Worm (Caenorhabditis elegans): ENCODE measurements around the gene B0432.7.

Gene B0432.7

DNA sequence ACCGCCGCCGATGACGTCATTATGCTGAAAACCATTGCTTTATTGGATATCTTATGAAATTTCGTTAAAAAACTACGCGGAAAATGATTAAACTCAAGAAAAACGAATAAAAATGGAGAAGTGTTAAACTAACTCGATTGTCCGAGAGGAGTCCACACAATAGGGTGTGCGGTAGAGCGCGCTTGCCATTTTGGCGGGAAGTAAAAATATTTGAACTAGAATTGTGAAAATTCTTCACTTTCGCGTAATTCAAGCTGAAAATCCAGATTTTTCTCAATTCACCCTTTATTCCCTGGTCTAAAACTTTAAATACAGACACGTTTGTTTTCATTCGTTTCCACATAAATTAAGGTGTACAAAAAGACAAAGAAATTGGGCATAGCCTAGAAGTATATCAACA lies 57.2 kb downstream of the B0432.7 start, which contains the start of gene F48A11.4 (continued):
- TF ChIP-seq ceh-8 (GFP tag; optimal IDR thresholded peaks at IDR 0.05) (peak; percentile 90), skn-1 (tag; optimal IDR thresholded peaks at IDR 0.05) (peak; percentile 95), nhr-85 (tag) (peak; percentile 96), fkh-10 (GFP tag; optimal IDR thresholded peaks at IDR 0.05) (peak; percentile 78), mdl-1 (tag; optimal IDR thresholded peaks at IDR 0.05) (peak in 1 of 2 experiments; percentile 85), unc-30 (tag; optimal IDR thresholded peaks at IDR 0.05) (peak; percentile 17), lir-3 (tag; optimal IDR thresholded peaks at IDR 0.05; ENCODE audit: poor library complexity) (peak; percentile 85), hlh-17 (GFP tag; optimal IDR thresholded peaks at IDR 0.05; ENCODE audit: borderline replicate concordance) (no peak), zag-1 (tag; optimal IDR thresholded peaks at IDR 0.05) (peak; percentile 54), aha-1 (tag; optimal IDR thresholded peaks at IDR 0.05) (peak; percentile 81), nhr-71 (tag; optimal IDR thresholded peaks at IDR 0.05) (peak; percentile 97), F16B12.6 (tag; optimal IDR thresholded peaks at IDR 0.05) (peak; percentile 74), lin-14 (GFP tag; optimal IDR thresholded peaks at IDR 0.05) (peak; percentile 93), ets-5 (GFP tag; IDR thresholded peaks at IDR 0.05) (no peak), nhr-90 (tag; optimal IDR thresholded peaks at IDR 0.05; ENCODE audit: poor library complexity) (peak; percentile 97), jun-1 (tag; optimal IDR thresholded peaks at IDR 0.05) (peak; percentile 93), sox-4 (tag; optimal IDR thresholded peaks at IDR 0.05) (peak; percentile 89), C16A3.4 (tag; optimal IDR thresholded peaks at IDR 0.05) (peak; percentile 95), sptf-1 (tag; optimal IDR thresholded peaks at IDR 0.05) (no peak), ceh-82 (tag; optimal IDR thresholded peaks at IDR 0.05) (peak; percentile 96 to 97 (median 96)), lin-15B (tag; optimal IDR thresholded peaks at IDR 0.05) (peak; percentile 97), ceh-88 (GFP tag; IDR thresholded peaks at IDR 0.05) (peak; percentile 86), egl-13 (tag; optimal IDR thresholded peaks at IDR 0.05) (peak; percentile 90), C34B4.2 (tag; optimal IDR thresholded peaks at IDR 0.05) (peak; percentile 2), lsy-2 (tag; optimal IDR thresholded peaks at IDR 0.05) (peak; percentile 93 to 94), zip-4 (GFP tag; optimal IDR thresholded peaks at IDR 0.05) (peak; percentile 90), egl-27 (tag; optimal IDR thresholded peaks at IDR 0.05) (no peak), aly-2 (tag; optimal IDR thresholded peaks at IDR 0.05) (peak; percentile 88), isw-1 (GFP tag; IDR thresholded peaks at IDR 0.05) (peak; percentile 92), efl-1 (optimal IDR thresholded peaks at IDR 0.05) (peak; percentile 100), efl-1 (GFP tag; optimal IDR thresholded peaks at IDR 0.05 in 1 of 2) (peak; percentile 100), nhr-11 (tag; optimal IDR thresholded peaks at IDR 0.05) (peak; percentile 91), xbp-1 (tag; optimal IDR thresholded peaks at IDR 0.05) (peak; percentile 93), ces-1 (GFP tag; optimal IDR thresholded peaks at IDR 0.05) (no peak), dpl-1 (GFP tag; optimal IDR thresholded peaks at IDR 0.05) (peak; percentile 99 to 100 (median 100)), pag-3 (tag; optimal IDR thresholded peaks at IDR 0.05; ENCODE audit: borderline replicate concordance, insufficient read depth) (no peak), unc-62 (GFP tag; optimal IDR thresholded peaks at IDR 0.05) (peak; percentile 7), nhr-76 (tag; optimal IDR thresholded peaks at IDR 0.05) (no peak), mep-1 (tag; optimal IDR thresholded peaks at IDR 0.05) (peak; percentile 96), nhr-28 (tag; optimal IDR thresholded peaks at IDR 0.05) (no peak), nhr-20 (tag; optimal IDR thresholded peaks at IDR 0.05) (peak; percentile 95), rnt-1 (tag; optimal IDR thresholded peaks at IDR 0.05) (peak; percentile 98), C04F5.9 (tag; optimal IDR thresholded peaks at IDR 0.05) (peak; percentile 88), snu-23 (GFP tag; optimal IDR thresholded peaks at IDR 0.05) (peak; percentile 98), hlh-4 (tag; optimal IDR thresholded peaks at IDR 0.05) (no peak), fkh-4 (tag; optimal IDR thresholded peaks at IDR 0.05; ENCODE audit: borderline replicate concordance) (peak; percentile 65), hpl-2 (GFP tag; optimal IDR thresholded peaks at IDR 0.05) (peak; percentile 82), vab-15 (tag; optimal IDR thresholded peaks at IDR 0.05) (peak; percentile 69), Y116A8C.19 (tag; optimal IDR thresholded peaks at IDR 0.05; ENCODE audit: borderline replicate concordance) (no peak), pqm-1 (tag; optimal IDR thresholded peaks at IDR 0.05) (no peak), dsc-1 (tag; optimal IDR thresholded peaks at IDR 0.05) (peak; percentile 96), nhr-12 (tag; optimal IDR thresholded peaks at IDR 0.05) (no peak), unc-130 (tag; optimal IDR thresholded peaks at IDR 0.05) (peak; percentile 97)

All from whole organism, L1 larva.